Fruit fly (Drosophila melanogaster) whole organism, embryonic: ENCODE measurements around the gene fd96Cb.

Experiments
- ATbp ChIP-seq: fragments of 200-800 bp; sonication (Bioruptor generic); optimal IDR thresholded peaks from 2 replicates; lab custom pipeline; 2017; ENCODE audit warnings: missing biosample characterization, mild to moderate bottlenecking, missing genetic modification characterization, missing genetic modification reagents
- Aef1 ChIP-seq: fragments of 200-800 bp; sonication (Bioruptor generic); IDR thresholded peaks from 3 replicates; pipeline ENCODE4 v1.3.6; 2022; ENCODE audit warnings: missing biosample characterization, missing genetic modification characterization
- Antp ChIP-seq: fragments of 200-800 bp; sonication (Bioruptor generic); optimal IDR thresholded peaks from 3 replicates; lab custom pipeline; 2016; ENCODE audit warnings: missing biosample characterization, missing genetic modification characterization
- Atf6 ChIP-seq: fragments of 200-800 bp; sonication (Bioruptor generic); IDR thresholded peaks from 2 replicates; pipeline ENCODE4 v1.3.6; 2022; ENCODE audit warnings: missing biosample characterization, missing genetic modification characterization
- B-H1 ChIP-seq: fragments of 200-800 bp; sonication (Bioruptor generic); IDR thresholded peaks from 3 replicates; pipeline ENCODE4 v1.3.6; 2022; ENCODE audit warnings: missing biosample characterization, missing genetic modification characterization
- CG1024 ChIP-seq: fragments of 200-800 bp; sonication (Bioruptor generic); IDR thresholded peaks from 2 replicates; pipeline ENCODE4 v1.3.6; 2022; ENCODE audit warnings: missing biosample characterization, missing genetic modification characterization
- CG11456 ChIP-seq: fragments of 200-800 bp; sonication (Bioruptor generic); IDR thresholded peaks from 3 replicates; pipeline ENCODE4 v1.3.6; 2022; ENCODE audit warnings: missing biosample characterization, missing genetic modification characterization
- CG12104 ChIP-seq: fragments of 200-800 bp; sonication (Bioruptor generic); optimal IDR thresholded peaks from 3 replicates; lab custom pipeline; 2016; ENCODE audit warnings: missing biosample characterization, missing genetic modification characterization
- CG14710 ChIP-seq: fragments of 200-800 bp; sonication (Bioruptor generic); optimal IDR thresholded peaks from 3 replicates; lab custom pipeline; 2019; ENCODE audit warnings: missing biosample characterization, mild to moderate bottlenecking, missing genetic modification characterization, moderate library complexity
- CG15073 ChIP-seq: fragments of 200-800 bp; sonication (Bioruptor generic); optimal IDR thresholded peaks from 2 replicates; lab custom pipeline; 2016; ENCODE audit warnings: missing biosample characterization, missing genetic modification characterization
- CG17328 ChIP-seq: fragments of 200-800 bp; sonication (Bioruptor generic); IDR thresholded peaks from 2 replicates; pipeline ENCODE4 v1.3.6; 2022; ENCODE audit warnings: missing biosample characterization, missing genetic modification characterization
- CG32772 ChIP-seq: fragments of 200-800 bp; sonication (Bioruptor generic); IDR thresholded peaks from 2 replicates; pipeline ENCODE4 v1.3.6; 2022; ENCODE audit warnings: missing biosample characterization, missing genetic modification characterization
- CG4707 ChIP-seq: fragments of 200-800 bp; sonication (Bioruptor generic); optimal IDR thresholded peaks from 2 replicates; lab custom pipeline; 2018; ENCODE audit warnings: missing biosample characterization, mild to moderate bottlenecking, missing genetic modification characterization, moderate library complexity
- CG4730 ChIP-seq: fragments of 200-800 bp; sonication (Bioruptor generic); IDR thresholded peaks from 2 replicates; pipeline ENCODE4 v1.3.6; 2022; ENCODE audit warnings: missing biosample characterization, missing genetic modification characterization
- CG5953 ChIP-seq: fragments of 200-800 bp; sonication (Bioruptor generic); IDR thresholded peaks from 2 replicates; pipeline ENCODE4 v1.3.6; 2022; ENCODE audit warnings: missing biosample characterization, missing genetic modification characterization
- CG6813 ChIP-seq: fragments of 200-800 bp; sonication (Bioruptor generic); optimal IDR thresholded peaks from 2 replicates; lab custom pipeline; 2017; ENCODE audit warnings: missing biosample characterization, missing genetic modification characterization, mild to moderate bottlenecking, moderate library complexity, missing genetic modification reagents
- CG8290 ChIP-seq, 3 experiments: fragments of 200-800 bp; sonication (Bioruptor generic); optimal IDR thresholded peaks; 2 replicates each; lab custom pipeline; 2016 to 2019; ENCODE audit warnings: missing biosample characterization in 3 of 3, missing genetic modification characterization in 3 of 3, mild to moderate bottlenecking in 2 of 3, moderate library complexity in 1 of 3
- Dek ChIP-seq: fragments of 200-800 bp; sonication (Bioruptor generic); optimal IDR thresholded peaks from 3 replicates; lab custom pipeline; 2019; ENCODE audit warnings: missing biosample characterization, mild to moderate bottlenecking, missing genetic modification characterization, moderate library complexity
- ERR ChIP-seq: fragments of 200-800 bp; sonication (Bioruptor generic); optimal IDR thresholded peaks from 2 replicates; lab custom pipeline; 2016; ENCODE audit warnings: missing biosample characterization, missing genetic modification characterization
- H15 ChIP-seq: fragments of 200-800 bp; sonication (Bioruptor generic); IDR thresholded peaks from 3 replicates; pipeline ENCODE4 v1.3.6; 2022; ENCODE audit warnings: missing biosample characterization, missing genetic modification characterization
- HHEX ChIP-seq: fragments of 200-800 bp; sonication (Bioruptor generic); optimal IDR thresholded peaks from 3 replicates; lab custom pipeline; 2017; ENCODE audit warnings: missing biosample characterization, mild to moderate bottlenecking, missing genetic modification characterization, missing genetic modification reagents
- TFAM ChIP-seq: fragments of 200-800 bp; sonication (Bioruptor generic); optimal IDR thresholded peaks from 2 replicates; lab custom pipeline; 2017; ENCODE audit warnings: missing biosample characterization, missing genetic modification characterization, inconsistent platforms
- Taf1 ChIP-seq: fragments of 200-800 bp; sonication (Bioruptor generic); IDR thresholded peaks from 2 replicates; pipeline ENCODE4 v1.3.6; 2022; ENCODE audit warnings: missing biosample characterization, missing genetic modification characterization
- Trl ChIP-seq, 3 experiments: fragments of >200 bp in 2 of 3; fragments of 200-800 bp in 1 of 3; sonication (Bioruptor generic) in 1 of 3; optimal IDR thresholded peaks; 2 replicates in 1 of 3; 3 replicates in 2 of 3; lab custom pipeline; 2016 to 2017; ENCODE audit warnings: missing biosample characterization in 1 of 3, missing genetic modification characterization in 1 of 3
- ara ChIP-seq: fragments of 200-800 bp; sonication (Bioruptor generic); IDR thresholded peaks from 2 replicates; pipeline ENCODE4 v1.3.6; 2022; ENCODE audit warnings: missing biosample characterization, missing genetic modification characterization
- chif ChIP-seq, 2 experiments: fragments of 200-800 bp; sonication (Bioruptor generic); optimal IDR thresholded peaks; 3 replicates each; lab custom pipeline; 2016; ENCODE audit warnings: missing biosample characterization in 2 of 2, missing genetic modification characterization in 2 of 2
- croc ChIP-seq: fragments of 200-800 bp; sonication (Bioruptor generic); conservative IDR thresholded peaks from 3 replicates; pipeline ENCODE4 v1.3.6; 2022; ENCODE audit warnings: missing biosample characterization, missing genetic modification characterization
- dm ChIP-seq: fragments of 200-800 bp; sonication (Bioruptor generic); optimal IDR thresholded peaks from 3 replicates; lab custom pipeline; 2016; ENCODE audit warnings: missing biosample characterization, missing genetic modification characterization
- exex ChIP-seq: fragments of 200-800 bp; sonication (Bioruptor generic); optimal IDR thresholded peaks from 4 replicates; lab custom pipeline; 2018; ENCODE audit warnings: missing biosample characterization, mild to moderate bottlenecking, missing genetic modification characterization, moderate library complexity
- gce ChIP-seq: fragments of 200-800 bp; sonication (Bioruptor generic); IDR thresholded peaks from 3 replicates; pipeline ENCODE4 v1.3.6; 2022; ENCODE audit warnings: missing biosample characterization, missing genetic modification characterization
- hbn ChIP-seq: fragments of 200-800 bp; sonication (Bioruptor generic); IDR thresholded peaks from 2 replicates; pipeline ENCODE4 v1.3.6; 2022; ENCODE audit warnings: missing biosample characterization, missing genetic modification characterization; ENCODE audit not compliant: partially characterized antibody
- jing ChIP-seq: fragments of 200-800 bp; sonication (Bioruptor generic); optimal IDR thresholded peaks from 2 replicates; lab custom pipeline; 2018; ENCODE audit warnings: missing biosample characterization, mild to moderate bottlenecking, missing genetic modification characterization
- lilli ChIP-seq: fragments of 200-800 bp; sonication (Bioruptor generic); optimal IDR thresholded peaks from 3 replicates; lab custom pipeline; 2016; ENCODE audit warnings: missing biosample characterization, missing genetic modification characterization
- lola ChIP-seq, 3 experiments: fragments of >200 bp in 2 of 3; fragments of 200-800 bp in 1 of 3; sonication (Bioruptor generic) in 1 of 3; optimal IDR thresholded peaks; 2 replicates each; lab custom pipeline; 2017 to 2019; ENCODE audit warnings: missing biosample characterization in 3 of 3, missing genetic modification characterization in 3 of 3, mild to moderate bottlenecking in 1 of 3, moderate library complexity in 1 of 3
- lov ChIP-seq, 2 experiments: fragments of 200-800 bp in 1 of 2; fragments of >200 bp in 1 of 2; sonication (Bioruptor generic) in 1 of 2; IDR thresholded peaks in 1 of 2; optimal IDR thresholded peaks in 1 of 2; 2 replicates in 1 of 2; 3 replicates in 1 of 2; pipeline versions ENCODE4 v1.3.6 to Lab custom; 2017 to 2022; ENCODE audit warnings: missing biosample characterization in 1 of 2, missing genetic modification characterization in 1 of 2
- luna ChIP-seq: fragments of 200-800 bp; sonication (Bioruptor generic); optimal IDR thresholded peaks from 2 replicates; lab custom pipeline; 2016; ENCODE audit warnings: missing biosample characterization, missing genetic modification characterization
- oc ChIP-seq: fragments of 200-800 bp; sonication (Bioruptor generic); optimal IDR thresholded peaks from 2 replicates; lab custom pipeline; 2018; ENCODE audit warnings: missing biosample characterization, mild to moderate bottlenecking, missing genetic modification characterization, moderate library complexity
- pan ChIP-seq, 4 experiments: fragments of >200 bp in 3 of 4; fragments of 200-800 bp in 1 of 4; sonication (Bioruptor generic) in 1 of 4; optimal IDR thresholded peaks in 3 of 4; IDR thresholded peaks in 1 of 4; 2 replicates each; pipeline versions ENCODE4 v1.3.6 to Lab custom; 2017 to 2022; ENCODE audit warnings: missing biosample characterization in 2 of 4, missing genetic modification characterization in 2 of 4, mixed read lengths in 1 of 4
- pho ChIP-seq: fragments of 200-800 bp; sonication (Bioruptor generic); optimal IDR thresholded peaks from 2 replicates; lab custom pipeline; 2016; ENCODE audit warnings: missing biosample characterization, missing genetic modification characterization
- pros ChIP-seq: fragments of 200-800 bp; sonication (Bioruptor generic); optimal IDR thresholded peaks from 3 replicates; lab custom pipeline; 2019; ENCODE audit warnings: missing biosample characterization, mild to moderate bottlenecking, missing genetic modification characterization, moderate library complexity
- ranshi ChIP-seq: fragments of 200-800 bp; sonication (Bioruptor generic); IDR thresholded peaks from 2 replicates; pipeline ENCODE4 v1.3.6; 2022; ENCODE audit warnings: missing biosample characterization, missing genetic modification characterization
- ro ChIP-seq: fragments of 200-800 bp; sonication (Bioruptor generic); IDR thresholded peaks from 2 replicates; pipeline ENCODE4 v1.3.6; 2022; ENCODE audit warnings: missing biosample characterization, missing genetic modification characterization
- sd ChIP-seq: fragments of 200-800 bp; sonication (Bioruptor generic); optimal IDR thresholded peaks from 3 replicates; lab custom pipeline; 2018; ENCODE audit warnings: missing biosample characterization, mild to moderate bottlenecking, missing genetic modification characterization, moderate library complexity
- sens-2 ChIP-seq: fragments of 200-800 bp; sonication (Bioruptor generic); IDR thresholded peaks from 2 replicates; pipeline ENCODE4 v1.3.6; 2022; ENCODE audit warnings: missing biosample characterization, missing genetic modification characterization
- so ChIP-seq: fragments of 200-800 bp; sonication (Bioruptor generic); IDR thresholded peaks from 3 replicates; pipeline ENCODE4 v1.3.6; 2022; ENCODE audit warnings: missing biosample characterization, missing genetic modification characterization
- stwl ChIP-seq: fragments of 200-800 bp; sonication (Bioruptor generic); optimal IDR thresholded peaks from 3 replicates; lab custom pipeline; 2018; ENCODE audit warnings: missing biosample characterization, mild to moderate bottlenecking, missing genetic modification characterization, moderate library complexity
- toy ChIP-seq: fragments of 200-800 bp; sonication (Bioruptor generic); IDR thresholded peaks from 2 replicates; pipeline ENCODE4 v1.3.6; 2022; ENCODE audit warnings: missing biosample characterization, missing genetic modification characterization
- trh ChIP-seq: fragments of 200-800 bp; sonication (Bioruptor generic); optimal IDR thresholded peaks from 2 replicates; lab custom pipeline; 2016; ENCODE audit warnings: missing biosample characterization, missing genetic modification characterization
- zen2 ChIP-seq: fragments of 200-800 bp; sonication (Bioruptor generic); IDR thresholded peaks from 3 replicates; pipeline ENCODE4 v1.3.6; 2022; ENCODE audit warnings: missing biosample characterization, missing genetic modification characterization; ENCODE audit not compliant: partially characterized antibody

The fd96Cb gene

DNA sequence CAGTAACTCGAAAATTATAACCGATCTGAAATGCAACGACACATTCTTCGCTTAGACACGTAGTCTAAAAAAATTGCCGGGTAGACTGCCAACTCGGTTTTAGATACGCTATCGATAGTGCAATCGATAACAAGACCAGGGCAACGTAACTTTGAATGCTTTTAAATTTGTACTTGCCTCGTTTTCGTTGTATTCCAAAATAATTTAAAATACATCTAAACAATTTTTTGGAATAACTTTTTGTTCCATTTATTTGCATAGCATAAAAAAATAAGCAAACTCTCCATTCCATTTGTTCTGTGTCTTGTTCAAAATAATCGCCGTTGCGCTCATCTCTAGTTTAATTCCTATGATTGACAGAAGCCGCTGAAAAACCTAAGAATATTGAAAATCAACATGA is 25.2 kb upstream of the fd96Cb start, which contains the start of the genes Stt3B and CG11839 (continued):
- TF ChIP-seq sd (tag; lab: Kevin White, UChicago): no peak
- TF ChIP-seq luna: peak; percentile 25
- TF ChIP-seq lilli (GFP tag; lab: Kevin White, UChicago): peak; percentile 90
- no peak for TF ChIP-seq TFAM
- no peak for TF ChIP-seq lov (optimal IDR thresholded peaks at IDR 0.05; lab: Kevin White, UChicago)
- no peak for TF ChIP-seq lov (GFP tag; IDR thresholded peaks at IDR 0.05; lab: Robert Waterston, UW)
- no peak for TF ChIP-seq sens-2 (GFP tag; lab: Robert Waterston, UW)
- peak; percentile 70 for TF ChIP-seq CG8290 (GFP tag; optimal IDR thresholded peaks at IDR 0.05; lab: Kevin White, UChicago)
- no peak for TF ChIP-seq CG8290 (tag; optimal IDR thresholded peaks at IDR 0.05; lab: Kevin White, UChicago)
- peak; percentile 24; the same call in 1 of the 3 replicates for TF ChIP-seq B-H1
- TF ChIP-seq chif (GFP tag; optimal IDR thresholded peaks at IDR 0.05; lab: Kevin White, UChicago): peak; percentile 55 to 82
- peak; percentile 85 for TF ChIP-seq CG14710 (tag; lab: Kevin White, UChicago)
- no peak; the same call in 1 of the 2 replicates for TF ChIP-seq ara (GFP tag; lab: Robert Waterston, UW)
- TF ChIP-seq Dek (tag; lab: Kevin White, UChicago): no peak
- TF ChIP-seq hbn: peak; percentile 92
- TF ChIP-seq Antp (GFP tag; lab: Kevin White, UChicago): peak; percentile 76
- TF ChIP-seq trh (GFP tag; lab: Kevin White, UChicago): peak; percentile 30
- no peak for TF ChIP-seq ro
- TF ChIP-seq oc (tag; lab: Kevin White, UChicago): no peak
- peak; percentile 59 for TF ChIP-seq ERR (GFP tag; lab: Kevin White, UChicago)
- no peak for TF ChIP-seq Trl (optimal IDR thresholded peaks at IDR 0.05; lab: Kevin White, UChicago)
- peak; percentile 84 for TF ChIP-seq Trl (GFP tag; optimal IDR thresholded peaks at IDR 0.05; lab: Kevin White, UChicago)
- TF ChIP-seq zen2 (GFP tag; lab: Robert Waterston, UW): no peak; the same call in 2 of the 3 replicates
- no peak for TF ChIP-seq CG4707 (GFP tag; lab: Kevin White, UChicago)
- TF ChIP-seq Atf6 (GFP tag; lab: Robert Waterston, UW): peak; percentile 62; the same call in 1 of the 2 replicates
- no peak for TF ChIP-seq H15 (GFP tag; lab: Robert Waterston, UW)
- no peak for TF ChIP-seq CG15073 (GFP tag; lab: Kevin White, UChicago)
- TF ChIP-seq exex (tag; lab: Kevin White, UChicago): no peak
- no peak for TF ChIP-seq ATbp (GFP tag; lab: Kevin White, UChicago)
- TF ChIP-seq dm (GFP tag; lab: Kevin White, UChicago): peak; percentile 58
- no peak for TF ChIP-seq CG32772 (GFP tag; lab: Robert Waterston, UW)
- no peak; the same call in 1 of the 3 replicates for TF ChIP-seq Aef1 (GFP tag; lab: Robert Waterston, UW)
- TF ChIP-seq gce (GFP tag; lab: Robert Waterston, UW): no peak
- no peak for TF ChIP-seq toy (GFP tag; lab: Robert Waterston, UW)
- no peak for TF ChIP-seq jing (GFP tag; lab: Kevin White, UChicago)
- TF ChIP-seq HHEX: no peak
- peak in 1 of 3 experiments; percentile 68 for TF ChIP-seq lola (GFP tag; optimal IDR thresholded peaks at IDR 0.05; lab: Kevin White, UChicago)
- peak; percentile 85 for TF ChIP-seq pho (GFP tag; lab: Kevin White, UChicago)
- no peak; the same call in 1 of the 3 replicates for TF ChIP-seq croc (GFP tag; lab: Robert Waterston, UW)
- peak; percentile 62 for TF ChIP-seq CG12104 (GFP tag; lab: Kevin White, UChicago)
- peak; percentile 46; the same call in 1 of the 2 replicates for TF ChIP-seq CG4730
- TF ChIP-seq CG6813 (GFP tag; lab: Kevin White, UChicago): no peak
- TF ChIP-seq CG1024 (GFP tag; lab: Robert Waterston, UW): no peak
- no peak for TF ChIP-seq CG11456
- peak; percentile 56; the same call in 1 of the 2 replicates for TF ChIP-seq CG17328 (GFP tag; lab: Robert Waterston, UW)
- no peak for TF ChIP-seq ranshi (GFP tag; lab: Robert Waterston, UW)
- TF ChIP-seq so (GFP tag; lab: Robert Waterston, UW): peak; percentile 25; the same call in 1 of the 3 replicates
- no peak for TF ChIP-seq pros
- TF ChIP-seq CG5953 (GFP tag; lab: Robert Waterston, UW): no peak
- TF ChIP-seq stwl (tag; lab: Kevin White, UChicago): peak; percentile 80
- peak; percentile 65; the same call in 1 of the 2 replicates for TF ChIP-seq Taf1 (GFP tag; lab: Robert Waterston, UW)
- TF ChIP-seq pan (optimal IDR thresholded peaks at IDR 0.05; lab: Kevin White, UChicago): no peak
- peak in 1 of 2 experiments; percentile 50 for TF ChIP-seq pan (GFP tag; optimal IDR thresholded peaks at IDR 0.05 in 1 of 2, IDR thresholded peaks at IDR 0.05 in 1 of 2)
